Fruit fly (Drosophila melanogaster): Measurements from ENCODE around the gene CG14238.

CG14238 gene

DNA sequence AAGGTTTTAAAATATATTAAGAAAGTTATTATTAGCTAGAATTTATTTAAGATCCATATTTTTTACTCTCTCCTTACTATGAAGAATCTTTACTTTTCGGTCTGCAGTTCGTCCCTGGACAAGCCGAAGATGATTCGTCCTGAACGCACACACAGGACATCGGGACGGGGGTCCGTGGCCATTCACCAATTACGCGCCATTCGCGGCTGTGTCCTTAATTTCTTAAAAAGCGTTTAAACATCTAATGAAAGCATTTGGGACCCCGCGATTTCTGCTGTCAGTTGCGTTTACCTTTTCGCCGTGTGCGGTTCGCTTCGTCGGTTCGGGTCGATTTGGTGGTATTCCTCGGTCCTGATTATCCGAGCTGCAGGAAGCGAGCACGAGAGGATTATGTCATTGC is at the start of gene CG14238:
CG14238 (plus strand) TSS at position 301 of the 400 bp plus-strand sequence.
- TF ChIP-seq CG17801 (GFP tag; optimal IDR thresholded peaks at IDR 0.05; ENCODE audit: partially characterized antibody) = no peak

DNA sequence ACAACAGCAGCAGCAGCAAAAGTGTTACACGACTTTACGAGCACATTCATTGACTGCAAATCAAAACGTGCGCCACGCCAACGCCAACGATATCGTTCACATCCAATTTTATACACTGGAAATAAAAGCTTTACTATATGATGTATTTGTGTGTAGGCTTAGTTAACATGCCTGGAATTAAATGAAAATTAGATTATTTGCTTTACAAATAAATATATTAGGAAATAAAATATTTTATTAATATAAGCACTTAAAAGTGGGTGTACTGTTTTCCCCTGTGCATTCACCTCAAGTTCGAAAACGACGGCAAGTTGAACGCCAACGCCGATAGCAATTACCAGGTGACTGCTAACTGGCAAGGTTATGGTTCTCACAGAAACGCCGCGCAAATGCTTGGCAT is 48.3 kb upstream of the CG14238 start:
- TF ChIP-seq CG17801 (GFP tag; optimal IDR thresholded peaks at IDR 0.05; ENCODE audit: partially characterized antibody) = peak; percentile 6

DNA sequence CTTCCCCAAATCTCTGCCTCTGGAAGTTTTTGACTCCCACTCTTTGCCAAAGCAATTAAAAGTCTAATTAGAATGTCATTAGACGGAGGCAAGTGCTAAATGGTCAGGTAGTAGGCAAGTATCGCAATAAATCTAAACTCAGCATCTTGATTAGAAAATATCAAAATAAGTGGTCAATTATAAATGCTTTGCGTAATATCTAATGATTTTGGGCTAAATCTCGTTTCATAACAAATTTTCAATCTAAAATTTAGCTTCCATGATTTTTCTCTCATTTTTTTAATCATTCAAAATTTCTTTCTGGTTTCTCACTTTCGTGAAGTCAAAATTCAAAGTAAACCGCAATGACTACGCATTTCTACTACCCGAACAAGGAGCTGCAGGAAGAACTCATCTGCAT is 44.3 kb upstream of the CG14238 start, which contains the start of gene Ald2:
Ald2 (plus strand) TSS at position 301 of the 400 bp plus-strand sequence.
- TF ChIP-seq CG17801 (GFP tag; optimal IDR thresholded peaks at IDR 0.05; ENCODE audit: partially characterized antibody) = no peak

DNA sequence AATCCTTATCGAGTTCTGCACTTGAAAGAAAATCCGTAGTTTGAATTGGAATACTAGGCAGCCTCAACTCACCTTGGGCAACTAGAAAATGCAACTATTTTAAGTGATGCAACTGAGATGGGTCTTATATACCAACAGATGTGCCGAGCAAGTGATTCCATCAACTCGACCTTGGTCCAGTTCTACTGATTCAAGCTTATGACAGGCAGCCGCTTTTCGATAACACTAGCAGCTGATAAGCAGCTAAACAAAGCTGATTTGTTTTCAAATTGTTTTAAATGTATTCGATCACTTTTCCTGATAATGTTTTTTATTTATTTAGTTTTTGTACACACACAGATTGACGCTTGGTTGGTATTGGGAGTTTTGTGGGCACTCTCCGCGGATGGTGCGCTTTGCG is 33.0 kb upstream of the CG14238 start, which contains the start of gene CG6503:
CG6503 (minus strand) TSS at position 101 of the 400 bp plus-strand sequence.
- TF ChIP-seq CG17801 (GFP tag; optimal IDR thresholded peaks at IDR 0.05; ENCODE audit: partially characterized antibody) = no peak

DNA sequence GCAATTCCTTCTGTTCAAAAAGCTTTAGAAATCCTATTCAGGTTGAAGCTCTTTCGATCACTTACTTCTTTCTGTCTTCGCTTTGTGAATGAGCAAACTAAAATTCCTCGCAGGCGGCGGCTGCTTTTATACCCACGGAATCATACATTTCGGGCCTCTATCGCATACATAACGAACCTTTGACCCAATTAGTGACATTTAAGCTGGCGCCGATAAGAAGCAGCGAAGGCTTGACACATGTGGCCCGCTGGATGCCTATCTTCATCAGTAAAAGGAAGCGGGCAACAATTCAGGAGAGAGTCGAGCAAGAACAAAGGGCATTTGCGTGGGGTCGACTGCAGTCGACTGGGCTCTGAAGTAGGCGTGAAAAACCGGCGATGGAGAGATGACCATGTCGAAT is 32.4 kb upstream of the CG14238 start, which contains the start of gene CG34291:
CG34291 (minus strand) TSS at position 101 of the 400 bp plus-strand sequence.
- no peak for TF ChIP-seq CG17801 (GFP tag; optimal IDR thresholded peaks at IDR 0.05; ENCODE audit: partially characterized antibody)

DNA sequence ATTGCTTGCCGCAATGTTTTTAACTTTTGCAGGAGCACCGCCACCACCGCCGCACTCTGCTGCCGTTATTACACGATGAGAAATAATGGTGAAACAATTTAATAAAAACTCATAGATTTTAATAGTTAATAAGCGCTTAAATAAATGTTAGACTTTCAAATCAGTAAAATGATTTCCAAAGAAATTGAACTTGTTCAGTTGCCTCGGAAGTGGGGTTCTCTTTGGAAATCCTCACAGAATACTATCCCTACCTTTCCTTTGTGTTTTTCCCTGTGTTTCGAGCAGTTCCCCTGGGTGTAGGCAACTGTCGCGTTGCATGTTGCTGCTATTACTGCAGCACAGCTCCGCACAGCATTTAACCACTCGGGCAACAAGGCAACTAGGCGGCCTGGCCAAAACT is 29.8 kb upstream of the CG14238 start:
- no peak for TF ChIP-seq CG17801 (GFP tag; optimal IDR thresholded peaks at IDR 0.05; ENCODE audit: partially characterized antibody)

DNA sequence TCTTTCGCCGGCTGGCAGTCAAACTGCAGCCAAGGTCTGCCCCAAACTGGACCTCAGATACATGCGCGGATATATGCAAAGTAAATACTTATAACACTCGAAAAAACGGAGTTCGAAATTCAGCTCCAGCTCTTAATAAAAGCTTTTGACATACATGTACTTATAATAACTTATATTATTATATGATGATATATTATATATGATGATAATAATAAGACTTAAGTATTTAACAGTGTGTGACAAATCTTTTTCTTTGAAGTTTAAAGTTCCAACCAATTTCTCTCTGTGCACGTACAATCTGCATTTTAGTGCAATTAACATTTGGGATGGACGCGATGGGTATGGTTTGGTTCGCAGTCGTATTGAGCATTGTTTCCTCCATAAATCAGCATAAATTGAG is 28.4 kb upstream of the CG14238 start:
- TF ChIP-seq CG17801 (GFP tag; optimal IDR thresholded peaks at IDR 0.05; ENCODE audit: partially characterized antibody) = no peak

DNA sequence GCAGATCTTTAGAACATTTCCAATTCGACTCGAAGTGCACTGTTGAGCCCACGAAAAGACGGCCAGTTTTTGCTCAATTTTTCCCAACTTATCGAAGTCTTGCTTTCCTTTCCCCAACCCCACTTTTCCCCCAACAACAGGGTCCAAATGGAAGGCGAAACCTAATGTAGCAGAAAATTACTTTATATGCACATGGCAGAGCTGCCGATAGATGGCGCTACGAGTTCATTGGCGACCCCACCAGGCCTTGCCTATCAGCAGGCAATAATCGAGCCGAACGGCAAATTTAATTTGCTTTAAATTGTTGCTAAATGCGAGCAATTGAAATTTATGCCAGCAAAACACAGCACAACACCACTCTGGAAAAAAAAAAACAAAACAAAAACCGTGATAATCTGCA is 25.5 kb upstream of the CG14238 start:
- no peak for TF ChIP-seq CG17801 (GFP tag; optimal IDR thresholded peaks at IDR 0.05; ENCODE audit: partially characterized antibody)

DNA sequence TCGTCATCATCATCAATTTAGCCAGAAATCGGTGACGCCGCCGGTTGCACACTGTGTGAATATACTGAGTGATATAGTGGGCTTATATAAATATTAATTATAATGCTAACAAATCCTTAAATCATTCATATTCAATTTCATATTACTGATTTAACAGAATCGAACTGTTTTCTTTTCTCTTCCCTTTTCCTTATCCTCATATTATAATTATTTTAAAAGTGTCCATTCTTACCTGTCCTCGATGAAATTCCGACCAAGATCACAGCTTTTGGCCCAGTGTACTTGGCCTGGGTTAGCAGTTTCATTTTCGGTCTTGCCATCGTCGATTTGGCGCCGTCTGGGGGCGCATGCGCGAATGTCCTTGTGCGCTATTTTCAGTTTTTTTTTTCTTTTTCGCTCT is 25.1 kb upstream of the CG14238 start:
- TF ChIP-seq CG17801 (GFP tag; optimal IDR thresholded peaks at IDR 0.05; ENCODE audit: partially characterized antibody) = no peak

DNA sequence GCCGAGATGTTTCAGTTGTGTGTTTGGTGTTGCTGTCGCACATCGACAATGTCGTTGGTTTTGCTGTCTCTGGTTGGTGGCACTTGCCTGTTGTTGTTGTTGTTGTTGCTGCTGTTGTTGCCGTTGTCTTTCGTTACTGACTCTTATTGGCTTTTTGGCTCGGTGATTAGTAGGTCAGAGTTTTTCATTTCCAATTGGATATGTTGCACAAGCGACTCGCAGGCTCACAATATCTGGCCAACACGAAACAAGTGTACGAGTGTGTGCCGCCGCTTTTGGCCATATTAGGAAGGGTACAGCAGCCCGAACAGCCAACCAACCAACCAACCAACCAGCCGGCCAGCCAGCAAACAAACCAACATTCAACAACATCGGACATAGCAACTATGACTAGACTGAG is 24.3 kb upstream of the CG14238 start:
- no peak for TF ChIP-seq CG17801 (GFP tag; optimal IDR thresholded peaks at IDR 0.05; ENCODE audit: partially characterized antibody)

DNA sequence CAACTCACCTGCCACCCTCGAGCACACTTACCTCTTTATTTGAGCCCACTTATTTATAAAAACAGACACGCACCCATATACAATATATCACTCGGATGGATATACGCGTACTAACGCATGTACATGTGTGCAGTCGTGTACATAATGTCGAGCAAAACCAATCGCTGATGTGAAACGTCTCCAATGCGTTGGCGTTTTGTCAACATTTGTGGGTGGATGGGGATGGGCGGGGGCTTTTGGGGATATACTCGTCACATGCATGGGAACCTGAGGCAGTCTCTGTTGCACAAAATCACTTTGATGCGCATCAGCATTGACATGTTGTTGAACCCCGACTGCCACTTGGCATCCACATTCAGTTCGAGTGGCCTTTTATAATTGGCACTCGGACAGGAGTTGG is 22.0 kb upstream of the CG14238 start:
- TF ChIP-seq CG17801 (GFP tag; optimal IDR thresholded peaks at IDR 0.05; ENCODE audit: partially characterized antibody) = no peak

DNA sequence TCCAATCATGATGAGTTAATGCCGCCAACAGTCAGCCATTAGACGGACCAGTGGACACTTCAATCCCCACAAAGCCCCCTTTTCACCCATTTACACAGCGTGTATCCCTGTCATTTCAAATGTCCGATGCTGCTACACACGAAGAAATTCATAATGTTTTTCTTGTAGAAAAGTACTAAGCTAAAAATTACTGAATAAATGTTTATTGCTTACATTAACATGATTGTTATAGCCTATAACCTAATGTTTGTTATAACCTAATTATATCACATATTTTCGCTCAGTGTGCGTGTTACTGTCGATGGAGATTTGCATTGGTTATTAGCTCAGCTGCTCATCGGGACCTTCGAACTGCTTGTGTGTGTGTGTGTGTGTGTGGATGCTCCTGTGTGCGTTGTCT is 21.5 kb upstream of the CG14238 start:
- no peak for TF ChIP-seq CG17801 (GFP tag; optimal IDR thresholded peaks at IDR 0.05; ENCODE audit: partially characterized antibody)

DNA sequence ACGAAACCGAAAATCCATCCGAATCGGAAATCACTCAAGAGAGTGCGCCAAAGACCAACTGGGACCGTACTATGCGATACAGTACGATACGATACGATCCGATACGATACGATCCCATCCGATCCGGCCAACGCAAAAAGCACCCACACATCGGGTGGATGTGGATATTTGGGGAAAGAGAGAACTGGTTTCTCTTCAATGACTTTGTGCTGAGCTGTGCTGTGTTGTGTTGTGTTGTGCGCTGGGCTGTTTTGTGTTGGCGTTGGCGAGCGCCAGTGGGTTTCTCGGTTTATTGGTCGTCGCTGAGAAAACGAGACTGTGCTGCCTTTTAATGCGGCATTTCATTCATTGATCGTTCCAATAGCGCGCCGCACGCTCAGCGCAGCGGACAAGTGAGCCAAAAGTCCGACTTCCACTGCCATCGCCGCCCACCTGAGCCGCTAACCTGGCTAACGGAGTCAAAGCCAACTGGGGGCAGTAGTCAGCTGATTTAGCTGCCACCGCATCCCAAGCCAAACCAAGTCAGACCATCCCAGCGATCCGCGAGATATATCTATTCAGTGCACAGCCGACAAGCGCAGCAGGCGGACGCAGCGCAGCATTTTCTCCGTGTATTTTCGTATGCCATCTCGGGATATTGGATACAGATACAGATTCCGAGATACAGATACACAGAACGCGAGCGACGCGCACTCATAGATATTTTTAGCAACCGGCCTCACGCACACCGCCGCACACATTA is 17.4 kb upstream of the CG14238 start, which contains the start of gene tx:
tx (plus strand) TSS at position 324 of the 742 bp plus-strand sequence.
- TF ChIP-seq CG17801 (GFP tag; optimal IDR thresholded peaks at IDR 0.05; ENCODE audit: partially characterized antibody) = no peak

DNA sequence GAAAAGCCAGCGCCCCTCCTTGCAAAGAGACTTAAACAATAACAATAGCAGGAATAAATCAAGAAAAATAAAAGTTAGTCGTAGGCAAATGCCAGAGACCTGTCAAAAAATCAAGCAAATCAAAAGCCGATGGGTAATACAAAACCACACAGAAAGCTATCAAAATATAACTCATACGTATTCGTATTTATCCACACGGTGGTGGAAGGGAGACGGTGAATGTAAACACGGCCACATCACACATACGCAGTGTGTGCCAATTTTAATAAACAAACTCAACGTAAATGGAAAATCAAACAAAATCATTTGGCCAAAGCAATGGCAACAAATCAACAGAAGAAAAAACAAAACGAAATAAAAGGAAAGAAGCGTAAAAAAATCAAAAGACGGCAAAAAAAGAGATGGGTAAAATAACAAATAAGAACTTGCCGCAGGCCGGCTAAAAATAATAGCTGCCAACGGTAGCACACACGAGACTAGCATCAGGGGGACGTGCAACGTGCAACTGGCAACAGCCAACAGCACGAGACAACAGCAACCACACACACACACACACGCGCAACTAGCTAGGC is 15.4 kb upstream of the CG14238 start:
- TF ChIP-seq CG17801 (GFP tag; optimal IDR thresholded peaks at IDR 0.05; ENCODE audit: partially characterized antibody) = no peak

DNA sequence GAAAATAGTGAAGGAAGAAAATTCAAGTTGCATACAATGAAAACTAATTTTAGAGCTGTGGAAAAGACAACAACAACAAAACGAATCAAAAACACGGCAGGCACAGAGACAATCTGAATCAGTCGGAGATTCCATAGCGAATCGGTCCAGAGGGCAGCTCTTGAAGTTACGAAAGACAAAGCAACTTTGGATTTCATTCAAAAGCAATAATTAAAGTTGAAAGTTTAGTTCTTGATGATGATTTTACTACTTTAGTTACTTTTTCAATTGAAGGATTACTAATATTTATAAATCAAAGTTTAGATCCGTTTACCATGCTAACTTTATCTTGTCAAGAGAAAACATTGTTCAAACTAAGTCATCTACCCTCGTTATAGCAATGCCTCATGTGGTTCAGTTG is 14.7 kb upstream of the CG14238 start:
- no peak for TF ChIP-seq CG17801 (GFP tag; optimal IDR thresholded peaks at IDR 0.05; ENCODE audit: partially characterized antibody)

DNA sequence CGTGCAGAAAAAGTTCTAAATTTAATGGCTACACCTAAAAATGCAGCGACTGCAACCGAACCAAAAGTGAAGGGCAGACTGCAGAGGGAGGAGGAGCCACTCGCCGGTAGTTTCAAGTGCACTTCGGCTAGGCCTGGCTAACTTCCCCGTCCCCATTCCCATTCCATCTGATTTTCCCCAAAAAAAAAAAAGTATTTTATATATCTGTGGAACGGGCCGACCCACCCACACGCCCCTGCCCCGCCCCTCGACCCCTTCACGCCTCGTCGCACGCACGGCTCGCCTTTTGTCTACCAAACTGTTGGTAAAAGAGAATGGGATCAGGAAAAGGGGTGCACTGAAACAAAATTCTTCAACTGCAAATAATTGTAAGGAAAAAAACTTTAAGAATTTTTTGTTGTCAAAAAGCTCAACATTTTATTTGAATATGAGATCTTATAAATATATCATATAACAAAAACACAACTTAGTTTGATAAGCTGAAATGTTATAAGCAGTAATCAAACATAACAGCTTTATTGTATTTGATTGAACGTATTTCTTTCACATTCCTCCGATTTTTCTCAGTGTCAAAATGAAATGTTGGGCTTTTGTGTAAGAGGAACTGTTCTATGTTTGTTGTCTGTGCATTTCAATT is 14.1 kb upstream of the CG14238 start:
- no peak for TF ChIP-seq CG17801 (GFP tag; optimal IDR thresholded peaks at IDR 0.05; ENCODE audit: partially characterized antibody)

Measured in ovary, adult (tissue).